Worm (Caenorhabditis elegans): Measurements from ENCODE around the gene W03C9.2.

ce11 chrII:11968275-11968674 is 6.1 kb downstream of the W03C9.2 start, which contains the start of gene mex-1:
- no peak for TF ChIP-seq egl-27 (tag; optimal IDR thresholded peaks at IDR 0.05)
- no peak for TF ChIP-seq snpc-4 (tag; optimal IDR thresholded peaks at IDR 0.05)
- no peak for TF ChIP-seq lin-13 (GFP tag; optimal IDR thresholded peaks at IDR 0.05)
- TF ChIP-seq unc-62 (GFP tag; optimal IDR thresholded peaks at IDR 0.05): no peak
- no peak for TF ChIP-seq skn-1 (tag; optimal IDR thresholded peaks at IDR 0.05)
- TF ChIP-seq pqm-1 (tag; optimal IDR thresholded peaks at IDR 0.05): no peak
- TF ChIP-seq alr-1 (tag; optimal IDR thresholded peaks at IDR 0.05; ENCODE audit: borderline replicate concordance): no peak
- no peak for TF ChIP-seq nhr-11 (tag; optimal IDR thresholded peaks at IDR 0.05)
- no peak for TF ChIP-seq sup-37 (GFP tag; optimal IDR thresholded peaks at IDR 0.05)
- no peak for TF ChIP-seq lin-39 (tag; optimal IDR thresholded peaks at IDR 0.05)
- TF ChIP-seq ets-5 (GFP tag; IDR thresholded peaks at IDR 0.05): no peak
- TF ChIP-seq efl-3 (GFP tag; optimal IDR thresholded peaks at IDR 0.05): no peak
- no peak for TF ChIP-seq F16B12.6 (tag; optimal IDR thresholded peaks at IDR 0.05)
